Fruit fly (Drosophila melanogaster) Kc167 (cell line): ENCODE measurements around the gene Arv1.

Experiments
- h ChIP-seq: fragments of >200 bp; optimal IDR thresholded peaks from 3 replicates; lab custom pipeline; 2018; ENCODE audit warnings: missing external identifiers
- insv ChIP-seq: fragments of >200 bp; optimal IDR thresholded peaks from 3 replicates; lab custom pipeline; 2018; ENCODE audit warnings: missing external identifiers
- psq ChIP-seq: fragments of >200 bp; optimal IDR thresholded peaks from 2 replicates; lab custom pipeline; 2017; ENCODE audit warnings: missing external identifiers
- ttk ChIP-seq: sonication (Bioruptor generic); optimal IDR thresholded peaks from 2 replicates; lab custom pipeline; 2017; ENCODE audit warnings: missing external identifiers

dm6 chr3L:21562081-21562480, 32.9 kb upstream of the Arv1 start, which contains the start of gene CapaR:
- TF ChIP-seq psq (lab: Kevin White, UChicago): no peak
- no peak for TF ChIP-seq h (lab: Kevin White, UChicago)
- no peak for TF ChIP-seq insv (lab: Kevin White, UChicago)
- no peak for TF ChIP-seq ttk (lab: Kevin White, UChicago)
